Fruit fly (Drosophila melanogaster) whole organism, prepupa: ENCODE results near the gene CG18661.

ENCODE experiments used
- Blimp-1 ChIP-seq: fragments of 200-800 bp; sonication (Bioruptor generic); optimal IDR thresholded peaks from 3 replicates; lab custom pipeline; 2017; ENCODE audit warnings: missing biosample characterization, missing genetic modification characterization, mild to moderate bottlenecking, moderate library complexity, missing genetic modification reagents
- Hr39 ChIP-seq: fragments of 200-800 bp; sonication (Bioruptor generic); optimal IDR thresholded peaks from 2 replicates; lab custom pipeline; 2016; ENCODE audit warnings: missing biosample characterization, missing genetic modification characterization
- fd59A ChIP-seq: fragments of 200-800 bp; sonication (Bioruptor generic); optimal IDR thresholded peaks from 2 replicates; lab custom pipeline; 2017; ENCODE audit warnings: missing biosample characterization, mild to moderate bottlenecking, missing genetic modification characterization, missing genetic modification reagents
- lz ChIP-seq: fragments of 200-800 bp; sonication (Bioruptor generic); optimal IDR thresholded peaks from 3 replicates; lab custom pipeline; 2016; ENCODE audit warnings: missing biosample characterization, missing genetic modification characterization
- net ChIP-seq: fragments of 200-800 bp; sonication (Bioruptor generic); optimal IDR thresholded peaks from 3 replicates; lab custom pipeline; 2016; ENCODE audit warnings: missing biosample characterization, missing genetic modification characterization
- pdm3 ChIP-seq: fragments of 200-800 bp; sonication (Bioruptor generic); optimal IDR thresholded peaks from 3 replicates; lab custom pipeline; 2016; ENCODE audit warnings: missing biosample characterization, missing genetic modification characterization

DNA sequence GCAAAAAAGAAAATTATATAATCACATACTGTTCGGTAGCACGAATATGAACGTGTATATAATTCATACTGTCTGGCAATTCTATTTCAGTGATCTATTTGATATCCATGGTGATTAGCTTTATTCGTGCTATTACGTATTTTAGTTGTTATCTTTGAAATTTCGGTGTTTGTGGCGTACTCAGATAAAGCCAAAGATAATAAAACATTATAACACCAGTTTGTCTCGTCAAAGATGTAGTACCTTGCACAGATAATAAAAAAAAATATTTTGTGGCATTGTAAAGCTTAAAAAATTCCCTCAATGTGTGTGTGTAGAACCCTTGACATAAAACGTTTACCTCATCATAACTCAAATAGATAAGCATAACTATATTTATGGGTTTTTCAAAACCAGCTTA lies 49.4 kb upstream of the CG18661 start:
- no peak for TF ChIP-seq Hr39 (GFP tag; lab: Kevin White, UChicago)
- no peak for TF ChIP-seq fd59A (GFP tag; lab: Kevin White, UChicago)
- TF ChIP-seq net, result no peak
- TF ChIP-seq pdm3 (GFP tag; lab: Kevin White, UChicago), result no peak
- TF ChIP-seq Blimp-1 (GFP tag; lab: Kevin White, UChicago), result no peak
- no peak for TF ChIP-seq lz (GFP tag; lab: Kevin White, UChicago)
